Worm (Caenorhabditis elegans) whole organism, midembryonic: Measurements from ENCODE around the gene zfp-1.
A peak's percentile ranks its signal among the peaks of the same experiment; 100 is the strongest.

ENCODE experiments used
- T22C8.4 ChIP-seq: fragments of 200-800 bp; sonication (Bioruptor generic); IDR thresholded peaks from 2 replicates; pipeline ENCODE4 v1.3.6; 2022; ENCODE audit warnings: missing genetic modification characterization, missing compliant biosample characterization
- cog-1 ChIP-seq: sonication (generic microtip); optimal IDR thresholded peaks from 2 replicates; lab custom pipeline; 2016; ENCODE audit warnings: missing genetic modification characterization, missing compliant biosample characterization
- flt-1 ChIP-seq: fragments of 200-800 bp; sonication (Bioruptor generic); IDR thresholded peaks from 2 replicates; pipeline ENCODE4 v1.3.6; 2022; ENCODE audit warnings: missing genetic modification characterization, missing compliant biosample characterization
- klf-2 ChIP-seq: fragments of 200-800 bp; sonication (Bioruptor generic); conservative IDR thresholded peaks from 2 replicates; pipeline ENCODE4 v1.3.6; 2022; ENCODE audit warnings: missing genetic modification reagents, missing genetic modification characterization, missing compliant biosample characterization
- med-1 ChIP-seq: sonication (generic microtip); optimal IDR thresholded peaks from 2 replicates; lab custom pipeline; 2017; ENCODE audit warnings: missing genetic modification characterization, mild to moderate bottlenecking, missing compliant biosample characterization, antibody characterized with exemption, missing genetic modification reagents; ENCODE audit not compliant: insufficient read depth
- ref-1 ChIP-seq: fragments of 200-800 bp; sonication (Bioruptor generic); conservative IDR thresholded peaks from 2 replicates; pipeline ENCODE4 v1.3.6; 2022; ENCODE audit warnings: missing genetic modification reagents, missing genetic modification characterization, missing compliant biosample characterization
- tab-1 ChIP-seq: fragments of 200-800 bp; sonication (Bioruptor generic); IDR thresholded peaks from 2 replicates; pipeline ENCODE4 v1.3.6; 2022; ENCODE audit warnings: missing genetic modification characterization, missing compliant biosample characterization
- ztf-23 ChIP-seq: fragments of 200-800 bp; sonication (Bioruptor generic); IDR thresholded peaks from 2 replicates; pipeline ENCODE4 v1.3.6; 2022; ENCODE audit warnings: missing genetic modification reagents, missing genetic modification characterization, missing compliant biosample characterization
- ztf-29 ChIP-seq: fragments of 200-800 bp; sonication (Bioruptor generic); IDR thresholded peaks from 2 replicates; pipeline ENCODE4 v1.3.6; 2022; ENCODE audit warnings: missing genetic modification reagents, missing genetic modification characterization, missing compliant biosample characterization

Gene zfp-1

DNA sequence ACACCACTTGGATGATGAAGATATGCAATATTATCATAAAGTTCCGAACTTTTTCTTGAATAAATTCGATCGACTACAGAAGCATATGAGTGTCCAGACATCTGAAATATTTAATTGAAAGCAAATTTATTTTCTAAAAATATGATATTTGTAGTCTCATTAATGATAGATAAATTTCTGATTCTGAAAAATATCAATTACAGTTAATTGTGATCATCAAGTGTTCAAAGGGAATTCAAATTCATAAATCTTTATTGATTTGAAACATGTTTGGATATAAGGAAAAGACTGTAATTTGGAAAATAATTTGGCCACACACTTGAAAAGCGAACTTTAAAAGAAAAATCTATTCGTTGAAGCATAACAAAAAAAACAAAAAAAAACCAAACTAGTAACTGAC is 15.9 kb downstream of the zfp-1 start, which contains the start of gene F54F2.7:
TSS of gene F54F2.7 (minus strand) at position 101 of the 400 bp plus-strand sequence.
- no peak for TF ChIP-seq T22C8.4 (GFP tag; lab: Robert Waterston, UW)
- no peak for TF ChIP-seq cog-1
- TF ChIP-seq med-1 (GFP tag; lab: Kevin White, UChicago), result no peak
- TF ChIP-seq ref-1 (GFP tag; lab: Robert Waterston, UW), result no peak
- TF ChIP-seq tab-1 (GFP tag; lab: Robert Waterston, UW), result no peak
- TF ChIP-seq klf-2 (GFP tag; lab: Robert Waterston, UW), result no peak
- no peak for TF ChIP-seq flt-1

DNA sequence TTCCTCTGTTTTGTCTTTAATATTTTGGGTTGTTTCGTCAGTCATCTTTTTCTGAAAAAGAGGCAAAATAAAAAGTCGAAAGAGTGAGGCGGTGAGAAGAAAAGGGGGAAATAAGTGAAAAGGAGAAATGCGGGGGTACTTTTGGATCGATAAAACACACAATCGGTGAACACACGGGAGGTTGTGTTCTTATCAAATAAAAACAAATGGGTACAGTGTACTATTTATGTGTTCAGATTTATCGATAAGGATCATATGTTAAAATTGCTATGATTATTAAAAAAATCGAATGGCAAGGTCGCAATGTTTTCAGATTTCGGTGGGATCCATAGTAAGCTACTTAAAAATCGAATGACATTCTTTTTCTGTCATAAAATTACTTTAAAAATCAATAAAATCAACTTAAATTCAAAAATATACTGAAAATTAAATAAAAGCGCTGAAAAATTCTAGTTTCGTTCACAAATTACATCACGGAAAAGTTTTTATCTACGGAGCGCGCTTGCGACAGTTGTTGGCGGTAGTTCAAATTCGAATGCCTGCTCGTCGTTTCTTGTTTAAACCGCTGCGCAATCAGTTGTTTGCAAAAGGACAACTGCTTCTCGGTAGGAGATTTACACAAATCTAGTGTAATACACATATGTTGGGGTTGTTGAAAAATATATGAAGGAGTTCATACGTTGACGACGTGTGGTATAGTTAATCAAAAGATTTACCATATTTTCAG is 18.1 kb downstream of the zfp-1 start, which contains the start of gene prx-19:
TSS of gene prx-19 (minus strand) at position 51 of the 727 bp plus-strand sequence.
- TF ChIP-seq med-1 (GFP tag; lab: Kevin White, UChicago), result no peak
- no peak for TF ChIP-seq ztf-29 (GFP tag; lab: Robert Waterston, UW)
- peak; percentile 45 for TF ChIP-seq cog-1

DNA sequence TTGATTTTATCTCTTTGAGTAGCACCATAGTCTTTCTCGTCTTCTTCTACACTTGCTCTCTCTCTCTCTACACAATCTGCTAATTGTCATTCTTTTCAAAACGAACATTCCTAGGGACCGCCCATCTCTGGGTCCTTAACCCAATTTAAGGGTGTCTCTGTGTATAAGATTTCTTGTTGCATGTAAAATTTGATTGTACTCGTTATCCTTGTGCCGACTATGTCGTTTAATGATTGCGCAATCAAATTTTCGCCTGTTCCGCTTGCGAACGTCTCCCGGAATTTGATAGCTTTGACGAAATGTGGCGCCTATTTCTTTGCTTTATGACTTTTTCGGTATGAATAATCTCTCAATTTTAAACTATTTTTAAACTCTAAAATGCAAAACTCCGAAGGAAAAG is 19.8 kb downstream of the zfp-1 start:
- TF ChIP-seq flt-1 (no peak), ref-1 (GFP tag; lab: Robert Waterston, UW) (no peak), T22C8.4 (GFP tag; lab: Robert Waterston, UW) (no peak), ztf-23 (GFP tag; lab: Robert Waterston, UW) (no peak), tab-1 (GFP tag; lab: Robert Waterston, UW) (no peak), med-1 (GFP tag; lab: Kevin White, UChicago) (no peak), klf-2 (GFP tag; lab: Robert Waterston, UW) (no peak)

DNA sequence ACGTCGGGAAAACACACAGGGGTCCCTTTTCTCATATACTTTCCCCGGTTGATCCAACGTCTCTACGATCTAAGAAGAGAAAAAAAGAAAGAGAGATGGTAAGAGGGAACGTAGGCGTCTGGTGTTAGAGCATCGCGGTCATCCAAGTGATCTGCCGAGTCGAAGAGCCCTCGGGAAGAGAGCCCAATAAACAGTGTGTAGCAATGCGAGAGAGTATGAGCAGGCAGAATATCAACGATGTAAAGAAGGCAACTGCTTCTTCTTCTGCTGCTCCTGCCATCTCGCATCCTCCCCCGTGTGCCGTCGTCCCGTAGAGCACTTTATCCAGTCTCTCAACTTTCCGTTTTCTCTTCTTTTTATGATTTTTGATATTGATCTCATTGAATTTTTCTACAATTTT is 24.4 kb downstream of the zfp-1 start:
- no peak for TF ChIP-seq tab-1 (GFP tag; lab: Robert Waterston, UW)
- TF ChIP-seq ztf-23 (GFP tag; lab: Robert Waterston, UW), result no peak
- TF ChIP-seq ref-1 (GFP tag; lab: Robert Waterston, UW), result no peak
- TF ChIP-seq cog-1, result no peak
- no peak for TF ChIP-seq flt-1

DNA sequence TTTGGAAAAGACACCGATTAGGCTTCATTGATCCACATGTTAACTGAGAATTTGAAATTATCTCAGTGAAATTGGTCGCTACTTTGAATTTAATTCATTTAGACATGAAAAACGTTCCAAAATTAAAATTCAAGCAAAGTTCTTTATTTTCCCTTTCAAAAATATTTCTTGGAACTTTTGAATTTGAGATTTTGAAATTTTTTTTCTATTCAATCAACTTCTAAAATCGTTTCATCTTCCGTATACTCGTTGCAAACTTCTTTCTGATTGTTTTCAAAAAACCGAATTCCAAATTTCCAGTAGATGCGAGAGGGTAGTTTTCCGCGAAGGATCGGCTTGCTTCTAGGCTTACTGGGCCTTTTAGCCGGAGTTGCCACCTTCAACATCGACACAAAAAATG is 27.3 kb downstream of the zfp-1 start, which contains the start of gene pat-2:
TSS of gene pat-2 (plus strand) at position 301 of the 400 bp plus-strand sequence.
- TF ChIP-seq ref-1 (GFP tag; lab: Robert Waterston, UW) (no peak), med-1 (GFP tag; lab: Kevin White, UChicago) (no peak), klf-2 (GFP tag; lab: Robert Waterston, UW) (no peak), T22C8.4 (GFP tag; lab: Robert Waterston, UW) (no peak), cog-1 (no peak), tab-1 (GFP tag; lab: Robert Waterston, UW) (no peak), flt-1 (no peak), ztf-29 (GFP tag; lab: Robert Waterston, UW) (no peak), ztf-23 (GFP tag; lab: Robert Waterston, UW) (no peak)

DNA sequence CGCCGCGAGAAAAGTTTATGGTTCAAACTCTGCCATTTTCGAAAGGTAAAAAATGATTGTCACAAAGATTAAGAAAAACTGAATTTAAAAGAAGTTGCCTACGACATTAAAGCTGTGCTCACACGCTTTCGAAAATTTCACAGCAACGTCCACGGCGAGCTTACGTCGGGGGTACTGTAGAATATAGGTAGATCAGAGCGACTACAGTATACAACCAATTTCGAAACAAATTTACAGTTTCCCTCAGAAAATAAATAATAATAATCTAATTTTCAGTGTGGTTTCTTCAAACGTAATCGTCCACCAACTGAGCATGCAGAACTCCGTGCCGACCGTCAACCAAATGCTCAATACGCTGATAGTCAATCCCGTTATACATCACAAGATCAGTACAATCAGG is 33.2 kb downstream of the zfp-1 start:
- no peak for TF ChIP-seq med-1 (GFP tag; lab: Kevin White, UChicago)
- TF ChIP-seq flt-1, result no peak
- no peak for TF ChIP-seq T22C8.4 (GFP tag; lab: Robert Waterston, UW)
- TF ChIP-seq ref-1 (GFP tag; lab: Robert Waterston, UW), result no peak
- no peak for TF ChIP-seq ztf-29 (GFP tag; lab: Robert Waterston, UW)
- TF ChIP-seq cog-1, result no peak
- no peak for TF ChIP-seq klf-2 (GFP tag; lab: Robert Waterston, UW)
- TF ChIP-seq tab-1 (GFP tag; lab: Robert Waterston, UW), result no peak
- no peak for TF ChIP-seq ztf-23 (GFP tag; lab: Robert Waterston, UW)

DNA sequence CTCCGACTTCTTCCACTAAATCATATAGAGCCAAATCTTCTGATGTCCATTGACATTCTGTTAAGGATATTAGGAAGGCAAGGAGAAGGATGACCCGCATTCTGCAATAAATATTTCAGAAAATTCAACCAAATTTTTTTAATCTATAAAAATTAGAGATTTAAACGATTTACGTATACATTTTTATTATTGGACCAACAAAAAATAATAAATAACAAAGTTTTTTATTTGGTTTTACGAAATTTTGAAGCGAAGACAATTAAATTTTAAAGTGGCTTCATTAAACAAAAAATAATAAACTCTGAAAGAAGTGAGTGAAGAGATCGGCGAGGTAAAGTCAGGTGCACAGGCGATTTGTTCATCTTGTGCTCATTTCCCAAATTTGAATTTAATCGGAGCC is 35.8 kb downstream of the zfp-1 start, which contains the start of gene F54F2.9:
TSS of gene F54F2.9 (minus strand) at position 101 of the 400 bp plus-strand sequence.
- TF ChIP-seq flt-1 (no peak), klf-2 (GFP tag; lab: Robert Waterston, UW) (no peak), ztf-29 (GFP tag; lab: Robert Waterston, UW) (no peak), med-1 (GFP tag; lab: Kevin White, UChicago) (no peak), T22C8.4 (GFP tag; lab: Robert Waterston, UW) (no peak), cog-1 (no peak), ztf-23 (GFP tag; lab: Robert Waterston, UW) (no peak), tab-1 (GFP tag; lab: Robert Waterston, UW) (no peak), ref-1 (GFP tag; lab: Robert Waterston, UW) (no peak)

DNA sequence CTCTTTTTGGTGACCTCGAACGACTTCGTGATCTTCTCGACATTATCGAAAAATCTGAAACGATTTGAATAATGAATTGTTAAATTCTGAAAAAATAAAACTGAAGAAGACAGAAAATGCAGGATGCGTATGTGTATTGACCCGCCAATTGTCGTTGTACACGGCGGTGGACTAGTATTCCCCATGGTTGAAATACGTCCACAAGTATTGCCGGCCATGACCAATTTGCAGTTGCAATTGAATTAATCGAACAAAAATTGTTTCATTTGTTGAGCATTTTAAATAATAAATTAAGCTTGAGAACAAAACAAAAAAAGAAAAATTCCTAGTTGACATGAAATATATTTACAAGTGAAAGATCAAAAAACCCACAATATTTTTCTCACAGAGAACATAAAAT is 37.9 kb downstream of the zfp-1 start, which contains the start of gene F44E2.3:
TSS of gene F44E2.3 (minus strand) at position 61 of the 400 bp plus-strand sequence.
- TF ChIP-seq cog-1 (no peak), ref-1 (GFP tag; lab: Robert Waterston, UW) (no peak), T22C8.4 (GFP tag; lab: Robert Waterston, UW) (no peak), ztf-23 (GFP tag; lab: Robert Waterston, UW) (no peak), med-1 (GFP tag; lab: Kevin White, UChicago) (no peak), klf-2 (GFP tag; lab: Robert Waterston, UW) (no peak), flt-1 (no peak), tab-1 (GFP tag; lab: Robert Waterston, UW) (no peak), ztf-29 (GFP tag; lab: Robert Waterston, UW) (no peak)

DNA sequence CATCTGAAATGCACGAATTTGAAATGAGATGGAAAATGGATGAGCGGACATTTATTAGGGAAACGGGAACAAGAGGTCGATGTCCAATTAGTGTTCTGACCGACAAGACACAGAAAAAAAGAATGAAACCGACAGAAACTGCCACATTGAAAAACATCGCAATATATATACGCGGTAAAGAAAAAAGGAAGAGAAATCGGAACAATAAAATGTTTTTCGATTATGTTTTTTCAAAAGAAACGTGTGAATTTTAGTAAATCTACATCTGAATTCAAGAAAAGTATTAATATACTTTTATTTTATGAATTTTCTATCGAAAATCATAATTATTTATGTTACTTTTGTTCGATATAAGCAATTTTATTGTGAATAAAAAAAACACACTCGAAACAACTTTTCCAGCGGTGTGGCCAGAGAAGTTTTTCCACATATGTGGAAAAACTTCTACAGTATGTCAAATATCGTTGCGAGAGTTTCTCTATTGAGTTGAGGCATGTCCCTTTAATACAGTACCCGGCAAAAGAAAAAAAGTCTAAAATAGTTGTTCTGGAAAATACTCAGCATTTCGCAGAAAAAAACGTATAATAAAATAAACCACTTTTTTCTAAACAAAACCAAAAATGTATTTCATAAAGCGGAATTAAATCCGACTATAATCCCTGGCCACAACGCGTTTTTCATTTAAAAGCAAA is 39.9 kb downstream of the zfp-1 start, which contains the start of gene F44E2.10:
TSS of gene F44E2.10 (minus strand) at position 51 of the 692 bp plus-strand sequence.
- no peak for TF ChIP-seq ztf-29 (GFP tag; lab: Robert Waterston, UW)
- no peak for TF ChIP-seq ztf-23 (GFP tag; lab: Robert Waterston, UW)
- no peak for TF ChIP-seq ref-1 (GFP tag; lab: Robert Waterston, UW)
- no peak for TF ChIP-seq cog-1
- no peak for TF ChIP-seq med-1 (GFP tag; lab: Kevin White, UChicago)
- no peak for TF ChIP-seq klf-2 (GFP tag; lab: Robert Waterston, UW)
- TF ChIP-seq tab-1 (GFP tag; lab: Robert Waterston, UW), result no peak
- TF ChIP-seq flt-1, result no peak
- no peak for TF ChIP-seq T22C8.4 (GFP tag; lab: Robert Waterston, UW)
